Worm (Caenorhabditis elegans) whole organism, L1 larva: ENCODE data around the gene cogc-6.

Experiments
- ama-1 ChIP-seq: fragments of 150-350 bp; optimal IDR thresholded peaks from 2 replicates; lab custom pipeline; 2014
- ceh-82 ChIP-seq, 3 experiments: fragments of 150-350 bp in 1 of 3; sonication (generic microtip) in 2 of 3; optimal IDR thresholded peaks; 2 replicates each; lab custom pipeline; 2014 to 2017; ENCODE audit warnings: missing biosample characterization in 3 of 3, missing genetic modification characterization in 3 of 3
- ces-1 ChIP-seq: fragments of 150-350 bp; optimal IDR thresholded peaks from 2 replicates; lab custom pipeline; 2014; ENCODE audit warnings: missing biosample characterization, missing genetic modification reagents, missing genetic modification characterization
- lin-14 ChIP-seq: fragments of 200-800 bp; sonication (Bioruptor generic); optimal IDR thresholded peaks from 2 replicates; lab custom pipeline; 2018; ENCODE audit warnings: mild to moderate bottlenecking, missing genetic modification characterization, moderate library complexity, missing compliant biosample characterization
- nhr-11 ChIP-seq: fragments of 150-350 bp; optimal IDR thresholded peaks from 2 replicates; lab custom pipeline; 2014; ENCODE audit warnings: missing biosample characterization, missing genetic modification characterization
- snu-23 ChIP-seq: sonication (generic microtip); optimal IDR thresholded peaks from 2 replicates; lab custom pipeline; 2016; ENCODE audit warnings: missing genetic modification characterization, missing compliant biosample characterization
- unc-130 ChIP-seq: fragments of 150-350 bp; optimal IDR thresholded peaks from 2 replicates; lab custom pipeline; 2017; ENCODE audit warnings: missing biosample characterization, missing genetic modification characterization, inconsistent platforms

ce11 chrV:8213868-8214267 lies 7.2 kb downstream of the cogc-6 start, which contains the start of gene K07C11.7:
- TF ChIP-seq snu-23 (no peak), ceh-82 (tag; optimal IDR thresholded peaks at IDR 0.05; lab: Kevin White, UChicago) (no peak), nhr-11 (tag; lab: Kevin White, UChicago) (no peak), lin-14 (GFP tag; lab: Kevin White, UChicago) (no peak), ama-1 (lab: Kevin White, UChicago) (no peak), ces-1 (no peak), unc-130 (tag; lab: Kevin White, UChicago) (no peak)
